Worm (Caenorhabditis elegans): Measurements from ENCODE around the gene npp-27.

DNA sequence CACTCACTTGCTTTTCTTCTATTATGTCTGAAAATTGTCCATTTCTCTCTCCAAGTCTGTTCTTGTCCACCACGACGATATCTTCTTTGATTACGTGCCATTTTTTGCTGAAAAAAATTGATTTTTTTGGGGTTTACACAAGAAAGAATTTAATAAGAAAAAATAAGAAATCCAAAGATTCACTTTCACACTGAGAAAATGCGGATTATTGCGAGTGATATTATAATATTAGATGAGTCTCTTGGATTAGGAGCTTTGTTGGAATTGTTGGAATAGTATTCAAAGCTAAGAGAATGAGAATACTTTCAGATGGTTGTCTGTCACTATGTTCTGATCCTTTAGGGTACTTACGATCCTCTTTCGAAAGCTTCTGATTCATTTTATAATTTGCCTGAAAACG, 28.8 kb upstream of the npp-27 start, which contains the start of gene F20D12.7:
- TF ChIP-seq snpc-4 (tag; optimal IDR thresholded peaks at IDR 0.05) (no peak), unc-86 (tag; optimal IDR thresholded peaks at IDR 0.05) (no peak), elt-3 (tag; optimal IDR thresholded peaks at IDR 0.05) (no peak)
